Fruit fly (Drosophila melanogaster) whole organism, wandering third instar larva: ENCODE measurements around the gene mio.

Experiments
- Abd-B ChIP-seq: fragments of >200 bp; optimal IDR thresholded peaks from 2 replicates; lab custom pipeline; 2017; ENCODE audit warnings: missing biosample characterization, missing genetic modification characterization
- CG32264 ChIP-seq: fragments of 200-800 bp; sonication (Bioruptor generic); optimal IDR thresholded peaks from 2 replicates; lab custom pipeline; 2016; ENCODE audit warnings: missing biosample characterization, missing genetic modification characterization
- CG9705 ChIP-seq: fragments of 200-800 bp; sonication (Bioruptor generic); optimal IDR thresholded peaks from 2 replicates; lab custom pipeline; 2018; ENCODE audit warnings: missing biosample characterization, mild to moderate bottlenecking, missing genetic modification characterization
- CrebA ChIP-seq: fragments of 200-800 bp; sonication (Bioruptor generic); optimal IDR thresholded peaks from 2 replicates; lab custom pipeline; 2016; ENCODE audit warnings: missing biosample characterization, mild to moderate bottlenecking, missing genetic modification characterization, borderline replicate concordance
- Dfd ChIP-seq: fragments of >200 bp; optimal IDR thresholded peaks from 2 replicates; lab custom pipeline; 2017; ENCODE audit warnings: missing biosample characterization, missing genetic modification characterization
- Dif ChIP-seq: fragments of 200-275, 200-300 bp; sonication (Bioruptor generic); optimal IDR thresholded peaks from 2 replicates; lab custom pipeline; 2018; ENCODE audit warnings: missing biosample characterization, missing genetic modification characterization; ENCODE audit not compliant: partially characterized antibody
- GATAd ChIP-seq: sonication (Bioruptor generic); optimal IDR thresholded peaks from 2 replicates; lab custom pipeline; 2016; ENCODE audit warnings: missing biosample characterization, missing genetic modification characterization
- HLH106 ChIP-seq: fragments of 200-800 bp; optimal IDR thresholded peaks from 3 replicates; lab custom pipeline; 2019; ENCODE audit warnings: missing biosample characterization, mild to moderate bottlenecking, missing genetic modification characterization, moderate library complexity
- Hnf4 ChIP-seq: fragments of 200-800 bp; sonication (Bioruptor generic); optimal IDR thresholded peaks from 2 replicates; lab custom pipeline; 2016; ENCODE audit warnings: missing biosample characterization, mild to moderate bottlenecking, missing genetic modification characterization
- Hr78 ChIP-seq: fragments of >200 bp; optimal IDR thresholded peaks from 2 replicates; lab custom pipeline; 2017; ENCODE audit warnings: missing biosample characterization, missing genetic modification characterization
- Hr83 ChIP-seq: fragments of 200-300 bp; sonication (Bioruptor generic); optimal IDR thresholded peaks from 2 replicates; lab custom pipeline; 2016; ENCODE audit warnings: missing biosample characterization, mild to moderate bottlenecking, missing genetic modification characterization, moderate library complexity; ENCODE audit not compliant: poor library complexity, severe bottlenecking
- Jra ChIP-seq: sonication (Bioruptor generic); optimal IDR thresholded peaks from 2 replicates; lab custom pipeline; 2016; ENCODE audit warnings: missing biosample characterization, missing genetic modification characterization
- Mio ChIP-seq: sonication (Bioruptor generic); optimal IDR thresholded peaks from 2 replicates; lab custom pipeline; 2016; ENCODE audit warnings: missing biosample characterization, missing genetic modification characterization
- Myc ChIP-seq: fragments of >200 bp; optimal IDR thresholded peaks from 2 replicates; lab custom pipeline; 2017
- N ChIP-seq: fragments of >200 bp; optimal IDR thresholded peaks from 2 replicates; lab custom pipeline; 2018; ENCODE audit warnings: missing biosample characterization, missing external identifiers, missing genetic modification characterization
- OdsH ChIP-seq: fragments of 200-800 bp; sonication (Bioruptor generic); optimal IDR thresholded peaks from 2 replicates; lab custom pipeline; 2016; ENCODE audit warnings: missing biosample characterization, mild to moderate bottlenecking, missing genetic modification characterization
- Rel ChIP-seq, 2 experiments: fragments of 200-800 bp; sonication (Bioruptor generic) in 1 of 2; optimal IDR thresholded peaks; 2 replicates in 1 of 2; 3 replicates in 1 of 2; lab custom pipeline; 2016 to 2019; ENCODE audit warnings: mild to moderate bottlenecking in 2 of 2, missing biosample characterization in 2 of 2, missing genetic modification characterization in 2 of 2, moderate library complexity in 1 of 2
- Sp1 ChIP-seq: fragments of 200-800 bp; sonication (Bioruptor generic); optimal IDR thresholded peaks from 3 replicates; lab custom pipeline; 2019; ENCODE audit warnings: missing biosample characterization, mild to moderate bottlenecking, missing genetic modification characterization, moderate library complexity
- Vsx2 ChIP-seq: fragments of 200-300, 225-300 bp; sonication (Bioruptor generic); optimal IDR thresholded peaks from 2 replicates; lab custom pipeline; 2018; ENCODE audit warnings: missing biosample characterization, missing genetic modification characterization; ENCODE audit not compliant: partially characterized antibody
- br ChIP-seq: fragments of 200-800 bp; sonication (Bioruptor generic); optimal IDR thresholded peaks from 2 replicates; lab custom pipeline; 2016; ENCODE audit warnings: missing biosample characterization, missing genetic modification characterization
- brk ChIP-seq: fragments of 200-800 bp; sonication (Bioruptor generic); optimal IDR thresholded peaks from 2 replicates; lab custom pipeline; 2016; ENCODE audit warnings: missing biosample characterization, mild to moderate bottlenecking, missing genetic modification characterization
- dl ChIP-seq, 2 experiments: fragments of 175-275, 200-275 bp in 1 of 2; fragments of 200-275 bp in 1 of 2; sonication (Bioruptor generic); optimal IDR thresholded peaks; lab custom pipeline; 2018; ENCODE audit warnings: mild to moderate bottlenecking in 2 of 2, missing biosample characterization in 2 of 2, missing genetic modification characterization in 2 of 2, moderate library complexity in 2 of 2; ENCODE audit not compliant: partially characterized antibody in 2 of 2, insufficient read depth in 1 of 2
- dmrt93B ChIP-seq: fragments of 200-800 bp; sonication (Bioruptor generic); optimal IDR thresholded peaks from 2 replicates; lab custom pipeline; 2018; ENCODE audit warnings: missing biosample characterization, mild to moderate bottlenecking, missing genetic modification characterization
- dsf ChIP-seq: sonication (Bioruptor generic); optimal IDR thresholded peaks from 2 replicates; lab custom pipeline; 2016; ENCODE audit warnings: missing biosample characterization, missing genetic modification characterization, borderline replicate concordance
- ey ChIP-seq: fragments of 200-800 bp; sonication (Bioruptor generic); optimal IDR thresholded peaks from 2 replicates; lab custom pipeline; 2016; ENCODE audit warnings: missing biosample characterization, missing genetic modification characterization
- foxo ChIP-seq, 2 experiments: fragments of 200-800 bp; sonication (Bioruptor generic); optimal IDR thresholded peaks; 2 replicates in 1 of 2; 3 replicates in 1 of 2; lab custom pipeline; 2016 to 2017; ENCODE audit warnings: missing biosample characterization in 2 of 2, missing genetic modification characterization in 2 of 2
- fru ChIP-seq: fragments of 200-800 bp; sonication (Bioruptor generic); optimal IDR thresholded peaks from 3 replicates; lab custom pipeline; 2016; ENCODE audit warnings: missing biosample characterization, mild to moderate bottlenecking, missing genetic modification characterization
- h ChIP-seq: fragments of 200-800 bp; sonication (Bioruptor generic); optimal IDR thresholded peaks from 3 replicates; lab custom pipeline; 2016; ENCODE audit warnings: missing biosample characterization, mild to moderate bottlenecking, missing genetic modification characterization
- jim ChIP-seq: fragments of 175-275, 200-325 bp; sonication (Bioruptor generic); optimal IDR thresholded peaks from 2 replicates; lab custom pipeline; 2016; ENCODE audit warnings: missing biosample characterization, mild to moderate bottlenecking, missing genetic modification characterization
- lola ChIP-seq: fragments of >200 bp; optimal IDR thresholded peaks from 2 replicates; lab custom pipeline; 2017; ENCODE audit warnings: missing biosample characterization, missing genetic modification characterization
- pan ChIP-seq: fragments of >200 bp; optimal IDR thresholded peaks from 2 replicates; lab custom pipeline; 2017
- psq ChIP-seq: fragments of 200-800 bp; sonication (Bioruptor generic); optimal IDR thresholded peaks from 3 replicates; lab custom pipeline; 2017; ENCODE audit warnings: missing biosample characterization, mild to moderate bottlenecking, missing genetic modification characterization, moderate library complexity
- rgr ChIP-seq: fragments of 200-800 bp; sonication (Bioruptor generic); optimal IDR thresholded peaks from 3 replicates; lab custom pipeline; 2016; ENCODE audit warnings: missing biosample characterization, mild to moderate bottlenecking, missing genetic modification characterization
- sage ChIP-seq: fragments of 200-800 bp; sonication (Bioruptor generic); optimal IDR thresholded peaks from 2 replicates; lab custom pipeline; 2016; ENCODE audit warnings: missing biosample characterization, mild to moderate bottlenecking, missing genetic modification characterization
- sv ChIP-seq: fragments of 200-800 bp; sonication (Bioruptor generic); optimal IDR thresholded peaks from 3 replicates; lab custom pipeline; 2016; ENCODE audit warnings: missing biosample characterization, missing genetic modification characterization
- tai ChIP-seq: sonication (Bioruptor generic); optimal IDR thresholded peaks from 2 replicates; lab custom pipeline; 2016; ENCODE audit warnings: missing biosample characterization, missing genetic modification characterization
- usp ChIP-seq: fragments of >200 bp; optimal IDR thresholded peaks from 2 replicates; lab custom pipeline; 2017; ENCODE audit warnings: missing biosample characterization, missing genetic modification characterization
- woc ChIP-seq: sonication (Bioruptor generic); optimal IDR thresholded peaks from 2 replicates; lab custom pipeline; 2016; ENCODE audit warnings: missing biosample characterization, mild to moderate bottlenecking, missing genetic modification characterization

mio gene

dm6 chr2L:2194305-2194828 lies 22.7 kb upstream of the mio start:
- peak; percentile 67 for TF ChIP-seq Dif (GFP tag; lab: Kevin White, UChicago)
- TF ChIP-seq Hr83 (GFP tag; lab: Kevin White, UChicago): no peak
- TF ChIP-seq Sp1 (GFP tag; lab: Kevin White, UChicago): no peak
- no peak for TF ChIP-seq GATAd (GFP tag; lab: Kevin White, UChicago)
- no peak for TF ChIP-seq fru (GFP tag; lab: Kevin White, UChicago)
- no peak for TF ChIP-seq Rel (GFP tag; optimal IDR thresholded peaks at IDR 0.05; lab: Kevin White, UChicago)
- peak; percentile 30 for TF ChIP-seq Rel (tag; optimal IDR thresholded peaks at IDR 0.05; lab: Kevin White, UChicago)
- TF ChIP-seq dsf (GFP tag; lab: Kevin White, UChicago): no peak
- TF ChIP-seq Vsx2 (GFP tag; lab: Kevin White, UChicago): peak; percentile 32
- TF ChIP-seq sage: peak; percentile 4
- TF ChIP-seq jim (GFP tag; lab: Kevin White, UChicago): no peak
- no peak for TF ChIP-seq dl (GFP tag; optimal IDR thresholded peaks at IDR 0.05; lab: Kevin White, UChicago; ENCODE audit: insufficient read depth in 1 of 2, partially characterized antibody in 2 of 2)
- peak; percentile 2 for TF ChIP-seq h (GFP tag; lab: Kevin White, UChicago)
- no peak for TF ChIP-seq pan
- TF ChIP-seq, all 38 proteins: peak for 5

dm6 chr2L:2195328-2195727 lies 21.8 kb upstream of the mio start:
- no peak for TF ChIP-seq psq
- no peak for TF ChIP-seq CrebA (GFP tag; lab: Kevin White, UChicago)
- no peak for TF ChIP-seq Dif (GFP tag; lab: Kevin White, UChicago)
- no peak for TF ChIP-seq ey (GFP tag; lab: Kevin White, UChicago)
- TF ChIP-seq dmrt93B: no peak
- TF ChIP-seq Jra (GFP tag; lab: Kevin White, UChicago): no peak
- TF ChIP-seq dsf (GFP tag; lab: Kevin White, UChicago): no peak
- no peak for TF ChIP-seq Abd-B (GFP tag; lab: Kevin White, UChicago)
- no peak for TF ChIP-seq br (GFP tag; lab: Kevin White, UChicago)
- no peak for TF ChIP-seq HLH106
- TF ChIP-seq GATAd (GFP tag; lab: Kevin White, UChicago): no peak
- no peak for TF ChIP-seq sv (GFP tag; lab: Kevin White, UChicago)
- no peak for TF ChIP-seq fru (GFP tag; lab: Kevin White, UChicago)
- no peak for TF ChIP-seq h (GFP tag; lab: Kevin White, UChicago)

dm6 chr2L:2196590-2197474 lies 20.3 kb upstream of the mio start:
- TF ChIP-seq fru (GFP tag; lab: Kevin White, UChicago) (peak; percentile 59), Hnf4 (peak; percentile 44), N (GFP tag; lab: Kevin White, UChicago) (peak; percentile 43), dmrt93B (peak; percentile 55), HLH106 (peak; percentile 76), OdsH (peak; percentile 69), foxo (GFP tag; optimal IDR thresholded peaks at IDR 0.05; lab: Kevin White, UChicago) (peak; percentile 42 to 75), CG9705 (peak; percentile 27), CrebA (GFP tag; lab: Kevin White, UChicago) (peak; percentile 96), tai (GFP tag; lab: Kevin White, UChicago) (peak; percentile 96), ey (GFP tag; lab: Kevin White, UChicago) (peak; percentile 67), CG32264 (GFP tag; lab: Kevin White, UChicago) (no peak), sage (no peak), woc (GFP tag; lab: Kevin White, UChicago) (peak; percentile 83), dsf (GFP tag; lab: Kevin White, UChicago) (peak; percentile 13), sv (GFP tag; lab: Kevin White, UChicago) (peak; percentile 75), GATAd (GFP tag; lab: Kevin White, UChicago) (no peak), brk (GFP tag; lab: Kevin White, UChicago) (peak; percentile 50), usp (no peak), Dfd (no peak), h (GFP tag; lab: Kevin White, UChicago) (peak; percentile 78), Myc (lab: Kevin White, UChicago) (peak; percentile 89), lola (GFP tag; lab: Kevin White, UChicago) (no peak), Jra (GFP tag; lab: Kevin White, UChicago) (peak; percentile 69), jim (GFP tag; lab: Kevin White, UChicago) (peak; percentile 57), Hr78 (GFP tag; lab: Kevin White, UChicago) (no peak), Abd-B (GFP tag; lab: Kevin White, UChicago) (no peak), dl (GFP tag; optimal IDR thresholded peaks at IDR 0.05; lab: Kevin White, UChicago; ENCODE audit: insufficient read depth in 1 of 2, partially characterized antibody in 2 of 2) (peak; percentile 87 to 92), br (GFP tag; lab: Kevin White, UChicago) (peak; percentile 41), pan (no peak), Rel (GFP tag; optimal IDR thresholded peaks at IDR 0.05; lab: Kevin White, UChicago) (no peak), Rel (tag; optimal IDR thresholded peaks at IDR 0.05; lab: Kevin White, UChicago) (peak; percentile 90), Vsx2 (GFP tag; lab: Kevin White, UChicago) (peak; percentile 97), Mio (GFP tag; lab: Kevin White, UChicago) (no peak), psq (peak; percentile 71), rgr (GFP tag; lab: Kevin White, UChicago) (peak; percentile 64), Sp1 (GFP tag; lab: Kevin White, UChicago) (peak; percentile 68), Dif (GFP tag; lab: Kevin White, UChicago) (peak; percentile 97)
